Fruit fly (Drosophila melanogaster): ENCODE results near the gene Cp36.

dm6 chrX:8433709-8434108 is 45.4 kb upstream of the Cp36 start, which contains the start of gene CG32712:
- TF ChIP-seq h (optimal IDR thresholded peaks at IDR 0.05): no peak
- TF ChIP-seq Sin3A (optimal IDR thresholded peaks at IDR 0.05): no peak
- TF ChIP-seq psq (optimal IDR thresholded peaks at IDR 0.05): no peak

All from Kc167 (cell line).